Worm (Caenorhabditis elegans): Measurements from ENCODE around the gene rpl-43.

ce11 chrII:14112842-14113241 lies 42.3 kb upstream of the rpl-43 start:
- TF ChIP-seq nhr-28 (tag; optimal IDR thresholded peaks at IDR 0.05), result no peak
- no peak for TF ChIP-seq unc-62 (GFP tag; optimal IDR thresholded peaks at IDR 0.05)
- no peak for TF ChIP-seq ztf-11 (tag; optimal IDR thresholded peaks at IDR 0.05)
- TF ChIP-seq pha-4 (tag; optimal IDR thresholded peaks at IDR 0.05), result no peak
- TF ChIP-seq unc-39 (tag; optimal IDR thresholded peaks at IDR 0.05), result no peak
- TF ChIP-seq hlh-1 (tag; optimal IDR thresholded peaks at IDR 0.05), result no peak
- no peak for TF ChIP-seq ces-1 (GFP tag; optimal IDR thresholded peaks at IDR 0.05)
- TF ChIP-seq ceh-39 (tag; optimal IDR thresholded peaks at IDR 0.05), result no peak
- TF ChIP-seq elt-1 (tag; optimal IDR thresholded peaks at IDR 0.05; ENCODE audit: borderline replicate concordance, insufficient read depth), result no peak
- TF ChIP-seq nhr-237 (tag; optimal IDR thresholded peaks at IDR 0.05), result no peak
- no peak for TF ChIP-seq cnd-1 (tag; optimal IDR thresholded peaks at IDR 0.05)
- TF ChIP-seq zip-8 (tag; optimal IDR thresholded peaks at IDR 0.05), result no peak
- TF ChIP-seq sptf-1 (tag; optimal IDR thresholded peaks at IDR 0.05), result no peak
- no peak for TF ChIP-seq lsy-2 (tag; optimal IDR thresholded peaks at IDR 0.05)
